Fruit fly (Drosophila melanogaster) whole organism, embryonic: Measurements from ENCODE around the gene mtsh.

ENCODE experiments used
- Aef1 ChIP-seq: fragments of 200-800 bp; sonication (Bioruptor generic); IDR thresholded peaks from 3 replicates; pipeline ENCODE4 v1.3.6; 2022; ENCODE audit warnings: missing biosample characterization, missing genetic modification characterization
- Atf3 ChIP-seq: fragments of 200-800 bp; sonication (Bioruptor generic); optimal IDR thresholded peaks from 3 replicates; lab custom pipeline; 2016; ENCODE audit warnings: missing biosample characterization, missing genetic modification characterization
- BEAF-32 ChIP-seq: fragments of 200-800 bp; sonication (Bioruptor generic); optimal IDR thresholded peaks from 3 replicates; lab custom pipeline; 2017; ENCODE audit warnings: missing biosample characterization, missing genetic modification characterization, mild to moderate bottlenecking, moderate library complexity, missing genetic modification reagents
- C15 ChIP-seq: fragments of 200-800 bp; sonication (Bioruptor generic); IDR thresholded peaks from 3 replicates; pipeline ENCODE4 v1.3.6; 2022; ENCODE audit warnings: missing biosample characterization, missing genetic modification characterization
- CG1024 ChIP-seq: fragments of 200-800 bp; sonication (Bioruptor generic); IDR thresholded peaks from 2 replicates; pipeline ENCODE4 v1.3.6; 2022; ENCODE audit warnings: missing biosample characterization, missing genetic modification characterization
- CG10274 ChIP-seq: fragments of 200-800 bp; sonication (Bioruptor generic); optimal IDR thresholded peaks from 3 replicates; lab custom pipeline; 2017; ENCODE audit warnings: missing biosample characterization, mild to moderate bottlenecking, missing genetic modification characterization
- CG10321 ChIP-seq: fragments of 200-800 bp; sonication (Bioruptor generic); IDR thresholded peaks from 2 replicates; pipeline ENCODE4 v1.3.6; 2022; ENCODE audit warnings: missing biosample characterization, missing genetic modification characterization
- CG11504 ChIP-seq: fragments of 200-800 bp; sonication (Bioruptor generic); optimal IDR thresholded peaks from 3 replicates; lab custom pipeline; 2019; ENCODE audit warnings: missing biosample characterization, mild to moderate bottlenecking, missing genetic modification characterization, moderate library complexity
- CG11723 ChIP-seq: fragments of 200-800 bp; sonication (Bioruptor generic); optimal IDR thresholded peaks from 2 replicates; lab custom pipeline; 2017; ENCODE audit warnings: missing biosample characterization, mild to moderate bottlenecking, missing genetic modification characterization
- CG12942 ChIP-seq: fragments of 200-800 bp; sonication (Bioruptor generic); optimal IDR thresholded peaks from 3 replicates; lab custom pipeline; 2016; ENCODE audit warnings: missing biosample characterization, missing genetic modification characterization
- CG14441 ChIP-seq: fragments of 200-800 bp; sonication (Bioruptor generic); IDR thresholded peaks from 2 replicates; pipeline ENCODE4 v1.3.6; 2022; ENCODE audit warnings: missing biosample characterization, missing genetic modification characterization
- CG15601 ChIP-seq: fragments of 200-800 bp; sonication (Bioruptor generic); optimal IDR thresholded peaks from 3 replicates; lab custom pipeline; 2019; ENCODE audit warnings: missing biosample characterization, mild to moderate bottlenecking, missing genetic modification characterization, moderate library complexity
- CG1602 ChIP-seq: fragments of 200-800 bp; sonication (Bioruptor generic); optimal IDR thresholded peaks from 3 replicates; lab custom pipeline; 2016; ENCODE audit warnings: missing biosample characterization, missing genetic modification characterization
- CG17568 ChIP-seq: fragments of 200-800 bp; sonication (Bioruptor generic); optimal IDR thresholded peaks from 2 replicates; lab custom pipeline; 2018; ENCODE audit warnings: missing biosample characterization, mild to moderate bottlenecking, missing genetic modification characterization, moderate library complexity
- CG18619 ChIP-seq: fragments of 200-800 bp; sonication (Bioruptor generic); optimal IDR thresholded peaks from 3 replicates; lab custom pipeline; 2017; ENCODE audit warnings: missing biosample characterization, mild to moderate bottlenecking, missing genetic modification characterization
- CG31365 ChIP-seq: fragments of 200-800 bp; sonication (Bioruptor generic); optimal IDR thresholded peaks from 2 replicates; lab custom pipeline; 2018; ENCODE audit warnings: missing biosample characterization, mild to moderate bottlenecking, missing genetic modification characterization
- CG3281 ChIP-seq: fragments of 200-800 bp; sonication (Bioruptor generic); optimal IDR thresholded peaks from 3 replicates; lab custom pipeline; 2017; ENCODE audit warnings: missing biosample characterization, mild to moderate bottlenecking, missing genetic modification characterization
- CG4404 ChIP-seq: fragments of 200-800 bp; sonication (Bioruptor generic); IDR thresholded peaks from 2 replicates; pipeline ENCODE4 v1.3.6; 2022; ENCODE audit warnings: missing biosample characterization, missing genetic modification characterization
- CG7556 ChIP-seq: fragments of 200-800 bp; sonication (Bioruptor generic); optimal IDR thresholded peaks from 2 replicates; lab custom pipeline; 2017; ENCODE audit warnings: missing biosample characterization, mild to moderate bottlenecking, missing genetic modification characterization
- CG7987 ChIP-seq: fragments of 200-800 bp; sonication (Bioruptor generic); optimal IDR thresholded peaks from 2 replicates; lab custom pipeline; 2018; ENCODE audit warnings: missing biosample characterization, mild to moderate bottlenecking, missing genetic modification characterization, moderate library complexity
- CG8089 ChIP-seq: fragments of 200-800 bp; sonication (Bioruptor generic); optimal IDR thresholded peaks from 3 replicates; lab custom pipeline; 2016; ENCODE audit warnings: missing biosample characterization, missing genetic modification characterization
- CG9609 ChIP-seq: fragments of 200-800 bp; sonication (Bioruptor generic); optimal IDR thresholded peaks from 3 replicates; lab custom pipeline; 2016; ENCODE audit warnings: missing biosample characterization, missing genetic modification characterization
- Camta ChIP-seq: fragments of 200-800 bp; sonication (Bioruptor generic); optimal IDR thresholded peaks from 2 replicates; lab custom pipeline; 2016; ENCODE audit warnings: missing biosample characterization, missing genetic modification characterization
- CrebB ChIP-seq: fragments of 200-800 bp; sonication (Bioruptor generic); optimal IDR thresholded peaks from 3 replicates; lab custom pipeline; 2018; ENCODE audit warnings: missing biosample characterization, mild to moderate bottlenecking, missing genetic modification characterization
- D19A ChIP-seq: fragments of 200-800 bp; optimal IDR thresholded peaks from 3 replicates; lab custom pipeline; 2019; ENCODE audit warnings: missing biosample characterization, mild to moderate bottlenecking, missing genetic modification characterization, moderate library complexity
- Eip74EF ChIP-seq, 2 experiments: fragments of 200-800 bp in 1 of 2; fragments of >200 bp in 1 of 2; sonication (Bioruptor generic) in 1 of 2; optimal IDR thresholded peaks; 2 replicates each; lab custom pipeline; 2017 to 2019; ENCODE audit warnings: missing biosample characterization in 2 of 2, missing genetic modification characterization in 2 of 2, mild to moderate bottlenecking in 1 of 2, moderate library complexity in 1 of 2
- Hand ChIP-seq: fragments of 200-800 bp; sonication (Bioruptor generic); optimal IDR thresholded peaks from 2 replicates; lab custom pipeline; 2017; ENCODE audit warnings: mild to moderate bottlenecking, missing biosample characterization, missing genetic modification reagents, missing genetic modification characterization
- Hey ChIP-seq: fragments of 200-800 bp; sonication (Bioruptor generic); optimal IDR thresholded peaks from 3 replicates; lab custom pipeline; 2018; ENCODE audit warnings: missing biosample characterization, mild to moderate bottlenecking, missing genetic modification characterization
- Hmr ChIP-seq: fragments of 200-800 bp; sonication (Bioruptor generic); optimal IDR thresholded peaks from 3 replicates; lab custom pipeline; 2017; ENCODE audit warnings: mild to moderate bottlenecking, missing biosample characterization, missing genetic modification reagents, missing genetic modification characterization
- Hmx ChIP-seq: fragments of 200-800 bp; sonication (Bioruptor generic); optimal IDR thresholded peaks from 2 replicates; lab custom pipeline; 2016; ENCODE audit warnings: missing biosample characterization, missing genetic modification characterization
- Hr39 ChIP-seq: fragments of >200 bp; optimal IDR thresholded peaks from 2 replicates; lab custom pipeline; 2017
- Mrtf ChIP-seq: fragments of 200-800 bp; sonication (Bioruptor generic); IDR thresholded peaks from 3 replicates; pipeline ENCODE4 v1.3.6; 2022; ENCODE audit warnings: missing biosample characterization, missing genetic modification characterization
- Opbp ChIP-seq: fragments of 200-800 bp; sonication (Bioruptor generic); IDR thresholded peaks from 3 replicates; pipeline ENCODE4 v1.3.6; 2022; ENCODE audit warnings: missing biosample characterization, missing genetic modification characterization; ENCODE audit not compliant: partially characterized antibody
- Six4 ChIP-seq: fragments of 200-800 bp; sonication (Bioruptor generic); optimal IDR thresholded peaks from 2 replicates; lab custom pipeline; 2016; ENCODE audit warnings: missing biosample characterization, missing genetic modification characterization
- Vsx1 ChIP-seq: fragments of 200-800 bp; sonication (Bioruptor generic); optimal IDR thresholded peaks from 2 replicates; lab custom pipeline; 2017; ENCODE audit warnings: missing biosample characterization, mild to moderate bottlenecking, missing genetic modification characterization, missing genetic modification reagents
- chinmo ChIP-seq: fragments of 200-800 bp; sonication (Bioruptor generic); IDR thresholded peaks from 4 replicates; pipeline ENCODE4 v1.3.6; 2022; ENCODE audit warnings: missing biosample characterization, missing genetic modification characterization; ENCODE audit not compliant: partially characterized antibody
- dm ChIP-seq: fragments of 200-800 bp; sonication (Bioruptor generic); optimal IDR thresholded peaks from 3 replicates; lab custom pipeline; 2016; ENCODE audit warnings: missing biosample characterization, missing genetic modification characterization
- emc ChIP-seq: fragments of 200-800 bp; sonication (Bioruptor generic); optimal IDR thresholded peaks from 2 replicates; lab custom pipeline; 2016; ENCODE audit warnings: missing biosample characterization, missing genetic modification characterization
- ems ChIP-seq: fragments of 200-800 bp; sonication (Bioruptor generic); optimal IDR thresholded peaks from 3 replicates; lab custom pipeline; 2016; ENCODE audit warnings: missing biosample characterization, missing genetic modification characterization
- ftz-f1 ChIP-seq: fragments of 200-800 bp; sonication (Bioruptor generic); optimal IDR thresholded peaks from 2 replicates; lab custom pipeline; 2016; ENCODE audit warnings: missing biosample characterization, missing genetic modification characterization
- her ChIP-seq: fragments of 200-800 bp; sonication (Bioruptor generic); optimal IDR thresholded peaks from 2 replicates; lab custom pipeline; 2016; ENCODE audit warnings: missing biosample characterization, missing genetic modification characterization
- ind ChIP-seq: fragments of 200-800 bp; sonication (Bioruptor generic); optimal IDR thresholded peaks from 3 replicates; lab custom pipeline; 2016; ENCODE audit warnings: missing biosample characterization, missing genetic modification characterization
- jumu ChIP-seq: fragments of 200-800 bp; sonication (Bioruptor generic); optimal IDR thresholded peaks from 3 replicates; lab custom pipeline; 2016; ENCODE audit warnings: missing biosample characterization, missing genetic modification characterization
- lola ChIP-seq, 3 experiments: fragments of >200 bp in 2 of 3; fragments of 200-800 bp in 1 of 3; sonication (Bioruptor generic) in 1 of 3; optimal IDR thresholded peaks; 2 replicates each; lab custom pipeline; 2017 to 2019; ENCODE audit warnings: missing biosample characterization in 3 of 3, missing genetic modification characterization in 3 of 3, mild to moderate bottlenecking in 1 of 3, moderate library complexity in 1 of 3
- peb ChIP-seq: fragments of 200-800 bp; sonication (Bioruptor generic); IDR thresholded peaks from 2 replicates; pipeline ENCODE4 v1.3.6; 2022; ENCODE audit warnings: missing biosample characterization, missing genetic modification characterization
- pho ChIP-seq: fragments of 200-800 bp; sonication (Bioruptor generic); optimal IDR thresholded peaks from 2 replicates; lab custom pipeline; 2016; ENCODE audit warnings: missing biosample characterization, missing genetic modification characterization
- run ChIP-seq: fragments of 200-800 bp; sonication (Bioruptor generic); optimal IDR thresholded peaks from 3 replicates; lab custom pipeline; 2018; ENCODE audit warnings: missing biosample characterization, mild to moderate bottlenecking, missing genetic modification characterization
- sd ChIP-seq: fragments of 200-800 bp; sonication (Bioruptor generic); optimal IDR thresholded peaks from 3 replicates; lab custom pipeline; 2018; ENCODE audit warnings: missing biosample characterization, mild to moderate bottlenecking, missing genetic modification characterization, moderate library complexity
- sob ChIP-seq: fragments of 200-800 bp; sonication (Bioruptor generic); IDR thresholded peaks from 2 replicates; pipeline ENCODE4 v1.3.6; 2022; ENCODE audit warnings: missing biosample characterization, missing genetic modification characterization
- vnd ChIP-seq: fragments of 200-800 bp; sonication (Bioruptor generic); IDR thresholded peaks from 3 replicates; pipeline ENCODE4 v1.3.6; 2022; ENCODE audit warnings: missing biosample characterization, missing genetic modification characterization; ENCODE audit not compliant: partially characterized antibody

The mtsh gene

dm6 chr2L:8274958-8275584 is 44.6 kb downstream of the mtsh start (continued):
- no peak for TF ChIP-seq CG31365
- TF ChIP-seq CG12942 (GFP tag; lab: Kevin White, UChicago): peak; percentile 19
- TF ChIP-seq CG11723 (GFP tag; lab: Kevin White, UChicago): peak; percentile 14
- TF ChIP-seq Vsx1 (GFP tag; lab: Kevin White, UChicago): peak; percentile 6
- peak in 1 of 3 experiments; percentile 82 for TF ChIP-seq lola (GFP tag; optimal IDR thresholded peaks at IDR 0.05; lab: Kevin White, UChicago)
- no peak for TF ChIP-seq Opbp
- no peak for TF ChIP-seq Hr39
- TF ChIP-seq CG7987 (GFP tag; lab: Kevin White, UChicago): no peak
- no peak for TF ChIP-seq emc (GFP tag; lab: Kevin White, UChicago)
- no peak for TF ChIP-seq run
- no peak for TF ChIP-seq dm (GFP tag; lab: Kevin White, UChicago)
- TF ChIP-seq CrebB: no peak
- TF ChIP-seq C15 (GFP tag; lab: Robert Waterston, UW): no peak
- TF ChIP-seq ftz-f1 (GFP tag; lab: Kevin White, UChicago): no peak
- TF ChIP-seq sd: peak; percentile 27
- TF ChIP-seq Camta (GFP tag; lab: Kevin White, UChicago): no peak
- TF ChIP-seq CG7556 (GFP tag; lab: Kevin White, UChicago): peak; percentile 63
- peak; percentile 55 for TF ChIP-seq CG1602 (GFP tag; lab: Kevin White, UChicago)
- TF ChIP-seq BEAF-32 (GFP tag; lab: Kevin White, UChicago): no peak
- TF ChIP-seq her (GFP tag; lab: Kevin White, UChicago): no peak
- no peak for TF ChIP-seq Aef1 (GFP tag; lab: Robert Waterston, UW)
- no peak for TF ChIP-seq sob (GFP tag; lab: Robert Waterston, UW)
- TF ChIP-seq Mrtf: no peak
- peak in 1 of 2 experiments; percentile 56 for TF ChIP-seq Eip74EF (GFP tag; optimal IDR thresholded peaks at IDR 0.05; lab: Kevin White, UChicago)
- peak; percentile 68 for TF ChIP-seq CG4404 (GFP tag; lab: Robert Waterston, UW)
- TF ChIP-seq pho: peak; percentile 7
- no peak for TF ChIP-seq Atf3 (GFP tag; lab: Kevin White, UChicago)
- no peak for TF ChIP-seq CG9609 (GFP tag; lab: Kevin White, UChicago)
- TF ChIP-seq Six4 (GFP tag; lab: Kevin White, UChicago): peak; percentile 64
- TF ChIP-seq CG14441 (GFP tag; lab: Robert Waterston, UW): peak; percentile 15; the same call in 1 of the 2 replicates
- peak; percentile 28; the same call in 1 of the 2 replicates for TF ChIP-seq peb (GFP tag; lab: Robert Waterston, UW)
- TF ChIP-seq jumu (GFP tag; lab: Kevin White, UChicago): no peak
- TF ChIP-seq CG10274 (GFP tag; lab: Kevin White, UChicago): no peak
- TF ChIP-seq CG1024 (GFP tag; lab: Robert Waterston, UW): no peak
- peak; percentile 50 for TF ChIP-seq Hmr
- TF ChIP-seq CG18619 (GFP tag; lab: Kevin White, UChicago): peak; percentile 40
- TF ChIP-seq CG11504 (tag; lab: Kevin White, UChicago): peak; percentile 80
- TF ChIP-seq Hey (tag; lab: Kevin White, UChicago): no peak
- peak; percentile 58 for TF ChIP-seq CG17568 (GFP tag; lab: Kevin White, UChicago)
- no peak for TF ChIP-seq vnd (GFP tag; lab: Robert Waterston, UW)
- peak; percentile 22 for TF ChIP-seq CG3281 (GFP tag; lab: Kevin White, UChicago)
- TF ChIP-seq ind: peak; percentile 39
- no peak for TF ChIP-seq Hand (GFP tag; lab: Kevin White, UChicago)
- peak; percentile 58 for TF ChIP-seq CG15601 (tag; lab: Kevin White, UChicago)
- TF ChIP-seq chinmo (GFP tag; lab: Robert Waterston, UW): no peak
- no peak for TF ChIP-seq CG10321 (GFP tag; lab: Robert Waterston, UW)
- TF ChIP-seq Hmx (GFP tag; lab: Kevin White, UChicago): no peak
- peak; percentile 75 for TF ChIP-seq D19A (tag; lab: Kevin White, UChicago)
- TF ChIP-seq ems: no peak
- no peak for TF ChIP-seq CG8089 (GFP tag; lab: Kevin White, UChicago)
